Fruit fly (Drosophila melanogaster) Kc167 (cell line): ENCODE results near the gene prt.

ENCODE experiments used
- h ChIP-seq: fragments of >200 bp; optimal IDR thresholded peaks from 3 replicates; lab custom pipeline; 2018; ENCODE audit warnings: missing external identifiers
- psq ChIP-seq: fragments of >200 bp; optimal IDR thresholded peaks from 2 replicates; lab custom pipeline; 2017; ENCODE audit warnings: missing external identifiers

DNA sequence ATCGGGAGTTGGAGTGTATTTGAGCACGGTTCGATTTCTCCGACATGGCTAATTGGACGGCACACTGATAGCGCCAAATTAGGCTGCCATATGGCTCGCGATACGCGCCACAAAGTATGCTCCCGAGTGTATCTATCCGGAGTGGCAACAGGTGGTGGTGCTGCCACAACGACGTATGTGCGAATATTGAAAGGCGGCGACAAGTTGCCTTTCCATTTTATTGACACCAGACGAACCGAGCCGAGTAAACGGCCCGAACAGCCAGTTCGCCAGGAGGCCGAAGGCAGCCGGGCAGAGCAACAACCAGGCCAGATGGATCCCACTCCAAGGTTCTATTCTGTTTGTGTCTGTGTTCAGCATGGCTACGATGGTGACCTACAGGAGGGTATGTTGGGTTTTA, at the start of gene prt:
- TF ChIP-seq psq (lab: Kevin White, UChicago) (no peak), h (no peak)
